Fruit fly (Drosophila melanogaster) whole organism, embryonic: ENCODE data around the gene CG43291.

Experiments used
- Ada2b ChIP-seq: fragments of 200-800 bp; sonication (Bioruptor generic); IDR thresholded peaks from 2 replicates; pipeline ENCODE4 v1.3.6; 2022; ENCODE audit warnings: missing biosample characterization, missing genetic modification characterization
- Antp ChIP-seq: fragments of 200-800 bp; sonication (Bioruptor generic); optimal IDR thresholded peaks from 3 replicates; lab custom pipeline; 2016; ENCODE audit warnings: missing biosample characterization, missing genetic modification characterization
- BEAF-32 ChIP-seq: fragments of 200-800 bp; sonication (Bioruptor generic); optimal IDR thresholded peaks from 3 replicates; lab custom pipeline; 2017; ENCODE audit warnings: missing biosample characterization, missing genetic modification characterization, mild to moderate bottlenecking, moderate library complexity, missing genetic modification reagents
- Bdp1 ChIP-seq: fragments of 200-800 bp; sonication (Bioruptor generic); optimal IDR thresholded peaks from 3 replicates; lab custom pipeline; 2016; ENCODE audit warnings: missing biosample characterization, missing genetic modification characterization
- CG11398 ChIP-seq: fragments of 200-800 bp; sonication (Bioruptor generic); optimal IDR thresholded peaks from 2 replicates; lab custom pipeline; 2016; ENCODE audit warnings: missing biosample characterization, missing genetic modification characterization
- CG12299 ChIP-seq: fragments of 200-800 bp; sonication (Bioruptor generic); optimal IDR thresholded peaks from 2 replicates; lab custom pipeline; 2018; ENCODE audit warnings: missing biosample characterization, mild to moderate bottlenecking, missing genetic modification characterization
- CG12744 ChIP-seq: fragments of 200-800 bp; sonication (Bioruptor generic); optimal IDR thresholded peaks from 2 replicates; lab custom pipeline; 2016; ENCODE audit warnings: missing biosample characterization, missing genetic modification characterization
- CG13894 ChIP-seq: fragments of 200-800 bp; sonication (Bioruptor generic); optimal IDR thresholded peaks from 3 replicates; lab custom pipeline; 2018; ENCODE audit warnings: missing biosample characterization, mild to moderate bottlenecking, missing genetic modification characterization, moderate library complexity
- CG14014 ChIP-seq: fragments of 200-800 bp; sonication (Bioruptor generic); IDR thresholded peaks from 2 replicates; pipeline ENCODE4 v1.3.6; 2022; ENCODE audit warnings: missing biosample characterization, missing genetic modification characterization
- CG15479 ChIP-seq: fragments of 200-800 bp; sonication (Bioruptor generic); optimal IDR thresholded peaks from 3 replicates; lab custom pipeline; 2019; ENCODE audit warnings: missing biosample characterization, mild to moderate bottlenecking, missing genetic modification characterization, moderate library complexity
- CG15601 ChIP-seq: fragments of 200-800 bp; sonication (Bioruptor generic); optimal IDR thresholded peaks from 3 replicates; lab custom pipeline; 2019; ENCODE audit warnings: missing biosample characterization, mild to moderate bottlenecking, missing genetic modification characterization, moderate library complexity
- CG1603 ChIP-seq: fragments of 200-800 bp; sonication (Bioruptor generic); optimal IDR thresholded peaks from 2 replicates; lab custom pipeline; 2019; ENCODE audit warnings: missing biosample characterization, mild to moderate bottlenecking, missing genetic modification characterization, moderate library complexity
- CG18599 ChIP-seq: fragments of 200-800 bp; sonication (Bioruptor generic); optimal IDR thresholded peaks from 3 replicates; lab custom pipeline; 2017; ENCODE audit warnings: missing biosample characterization, missing genetic modification characterization, mild to moderate bottlenecking, moderate library complexity, missing genetic modification reagents
- CG34376 ChIP-seq: fragments of 200-800 bp; sonication (Bioruptor generic); optimal IDR thresholded peaks from 2 replicates; lab custom pipeline; 2018; ENCODE audit warnings: missing biosample characterization, mild to moderate bottlenecking, missing genetic modification characterization
- CG3847 ChIP-seq: fragments of 200-800 bp; sonication (Bioruptor generic); IDR thresholded peaks from 2 replicates; pipeline ENCODE4 v1.3.6; 2022; ENCODE audit warnings: missing biosample characterization, missing genetic modification characterization
- CG42726 ChIP-seq: fragments of 200-800 bp; sonication (Bioruptor generic); IDR thresholded peaks from 2 replicates; pipeline ENCODE4 v1.3.6; 2022; ENCODE audit warnings: missing biosample characterization, missing genetic modification characterization; ENCODE audit not compliant: partially characterized antibody
- CG4730 ChIP-seq: fragments of 200-800 bp; sonication (Bioruptor generic); IDR thresholded peaks from 2 replicates; pipeline ENCODE4 v1.3.6; 2022; ENCODE audit warnings: missing biosample characterization, missing genetic modification characterization
- CG6654 ChIP-seq: fragments of 200-800 bp; sonication (Bioruptor generic); optimal IDR thresholded peaks from 2 replicates; lab custom pipeline; 2017; ENCODE audit warnings: missing biosample characterization, mild to moderate bottlenecking, missing genetic modification characterization
- CG7271 ChIP-seq: fragments of 200-800 bp; sonication (Bioruptor generic); optimal IDR thresholded peaks from 2 replicates; lab custom pipeline; 2018; ENCODE audit warnings: missing biosample characterization, mild to moderate bottlenecking, missing genetic modification characterization, moderate library complexity
- CoRest ChIP-seq: fragments of 200-800 bp; sonication (Bioruptor generic); optimal IDR thresholded peaks from 3 replicates; lab custom pipeline; 2018; ENCODE audit warnings: missing biosample characterization, mild to moderate bottlenecking, missing genetic modification characterization, moderate library complexity
- Doc2 ChIP-seq: fragments of 200-800 bp; sonication (Bioruptor generic); IDR thresholded peaks from 2 replicates; pipeline ENCODE4 v1.3.6; 2022; ENCODE audit warnings: missing biosample characterization, missing genetic modification characterization
- Dp ChIP-seq: fragments of 200-800 bp; sonication (Bioruptor generic); optimal IDR thresholded peaks from 2 replicates; lab custom pipeline; 2018; ENCODE audit warnings: missing biosample characterization, mild to moderate bottlenecking, missing genetic modification characterization, moderate library complexity
- Hsf ChIP-seq: fragments of 200-800 bp; sonication (Bioruptor generic); optimal IDR thresholded peaks from 3 replicates; lab custom pipeline; 2016; ENCODE audit warnings: missing biosample characterization, missing genetic modification characterization
- Lim3 ChIP-seq: fragments of 200-800 bp; sonication (Bioruptor generic); IDR thresholded peaks from 2 replicates; pipeline ENCODE4 v1.3.6; 2022; ENCODE audit warnings: missing biosample characterization, missing genetic modification characterization
- Max ChIP-seq: fragments of 200-800 bp; sonication (Bioruptor generic); optimal IDR thresholded peaks from 2 replicates; lab custom pipeline; 2016; ENCODE audit warnings: missing biosample characterization, mild to moderate bottlenecking, missing genetic modification characterization
- Myb ChIP-seq: fragments of 200-800 bp; sonication (Bioruptor generic); optimal IDR thresholded peaks from 2 replicates; lab custom pipeline; 2016; ENCODE audit warnings: missing biosample characterization, missing genetic modification characterization
- NC2β ChIP-seq: fragments of 200-800 bp; sonication (Bioruptor generic); optimal IDR thresholded peaks from 2 replicates; lab custom pipeline; 2016; ENCODE audit warnings: missing biosample characterization, missing genetic modification characterization
- Neu2 ChIP-seq: fragments of 200-800 bp; sonication (Bioruptor generic); optimal IDR thresholded peaks from 3 replicates; lab custom pipeline; 2016; ENCODE audit warnings: missing biosample characterization, missing genetic modification characterization, borderline replicate concordance
- PHDP ChIP-seq: fragments of 200-800 bp; sonication (Bioruptor generic); optimal IDR thresholded peaks from 3 replicates; lab custom pipeline; 2018; ENCODE audit warnings: missing biosample characterization, mild to moderate bottlenecking, missing genetic modification characterization, moderate library complexity
- Sox102F ChIP-seq: fragments of 200-800 bp; sonication (Bioruptor generic); optimal IDR thresholded peaks from 2 replicates; lab custom pipeline; 2018; ENCODE audit warnings: missing biosample characterization, mild to moderate bottlenecking, missing genetic modification characterization, moderate library complexity
- Spps ChIP-seq: fragments of 200-800 bp; sonication (Bioruptor generic); optimal IDR thresholded peaks from 2 replicates; lab custom pipeline; 2018; ENCODE audit warnings: missing biosample characterization, mild to moderate bottlenecking, missing genetic modification characterization
- TFAM ChIP-seq: fragments of 200-800 bp; sonication (Bioruptor generic); optimal IDR thresholded peaks from 2 replicates; lab custom pipeline; 2017; ENCODE audit warnings: missing biosample characterization, missing genetic modification characterization, inconsistent platforms
- bcd ChIP-seq: fragments of 200-800 bp; sonication (Bioruptor generic); optimal IDR thresholded peaks from 2 replicates; lab custom pipeline; 2017; ENCODE audit warnings: missing biosample characterization, mild to moderate bottlenecking, missing genetic modification characterization
- cg ChIP-seq: fragments of 200-800 bp; sonication (Bioruptor generic); optimal IDR thresholded peaks from 3 replicates; lab custom pipeline; 2019; ENCODE audit warnings: missing biosample characterization, mild to moderate bottlenecking, missing genetic modification characterization, moderate library complexity
- cwo ChIP-seq: fragments of 200-800 bp; sonication (Bioruptor generic); optimal IDR thresholded peaks from 3 replicates; lab custom pipeline; 2017; ENCODE audit warnings: missing biosample characterization, missing genetic modification characterization, mild to moderate bottlenecking, moderate library complexity, missing genetic modification reagents
- da ChIP-seq: fragments of 200-800 bp; sonication (Bioruptor generic); optimal IDR thresholded peaks from 2 replicates; lab custom pipeline; 2016; ENCODE audit warnings: missing biosample characterization, missing genetic modification characterization
- dysf ChIP-seq: fragments of 200-800 bp; sonication (Bioruptor generic); IDR thresholded peaks from 3 replicates; pipeline ENCODE4 v1.3.6; 2022; ENCODE audit warnings: missing biosample characterization, missing genetic modification characterization
- hb ChIP-seq: fragments of 200-800 bp; sonication (Bioruptor generic); IDR thresholded peaks from 3 replicates; pipeline ENCODE4 v1.3.6; 2022; ENCODE audit warnings: missing biosample characterization, missing genetic modification characterization; ENCODE audit not compliant: partially characterized antibody
- insv ChIP-seq, 2 experiments: fragments of 200-800 bp; sonication (Bioruptor generic); optimal IDR thresholded peaks; 3 replicates each; lab custom pipeline; 2016 to 2018; ENCODE audit warnings: missing biosample characterization in 2 of 2, missing genetic modification characterization in 2 of 2
- kni ChIP-seq: fragments of 200-800 bp; sonication (Bioruptor generic); optimal IDR thresholded peaks from 3 replicates; lab custom pipeline; 2017; ENCODE audit warnings: mild to moderate bottlenecking, missing biosample characterization, missing genetic modification reagents, missing genetic modification characterization
- lmd ChIP-seq: fragments of 200-800 bp; sonication (Bioruptor generic); IDR thresholded peaks from 2 replicates; pipeline ENCODE4 v1.3.6; 2022; ENCODE audit warnings: missing biosample characterization, missing genetic modification characterization
- luna ChIP-seq: fragments of 200-800 bp; sonication (Bioruptor generic); optimal IDR thresholded peaks from 2 replicates; lab custom pipeline; 2016; ENCODE audit warnings: missing biosample characterization, missing genetic modification characterization
- pb ChIP-seq: fragments of 200-800 bp; sonication (Bioruptor generic); optimal IDR thresholded peaks from 3 replicates; lab custom pipeline; 2016; ENCODE audit warnings: missing biosample characterization, missing genetic modification characterization
- pho ChIP-seq: fragments of 200-800 bp; sonication (Bioruptor generic); optimal IDR thresholded peaks from 2 replicates; lab custom pipeline; 2016; ENCODE audit warnings: missing biosample characterization, missing genetic modification characterization
- ro ChIP-seq: fragments of 200-800 bp; sonication (Bioruptor generic); IDR thresholded peaks from 2 replicates; pipeline ENCODE4 v1.3.6; 2022; ENCODE audit warnings: missing biosample characterization, missing genetic modification characterization
- run ChIP-seq: fragments of 200-800 bp; sonication (Bioruptor generic); optimal IDR thresholded peaks from 3 replicates; lab custom pipeline; 2018; ENCODE audit warnings: missing biosample characterization, mild to moderate bottlenecking, missing genetic modification characterization
- seq ChIP-seq: fragments of 200-800 bp; sonication (Bioruptor generic); IDR thresholded peaks from 2 replicates; pipeline ENCODE4 v1.3.6; 2022; ENCODE audit warnings: missing biosample characterization, missing genetic modification characterization
- sima ChIP-seq: fragments of 200-800 bp; sonication (Bioruptor generic); optimal IDR thresholded peaks from 2 replicates; lab custom pipeline; 2016; ENCODE audit warnings: missing biosample characterization, missing genetic modification characterization
- stwl ChIP-seq: fragments of 200-800 bp; sonication (Bioruptor generic); optimal IDR thresholded peaks from 3 replicates; lab custom pipeline; 2018; ENCODE audit warnings: missing biosample characterization, mild to moderate bottlenecking, missing genetic modification characterization, moderate library complexity

The CG43291 gene

DNA sequence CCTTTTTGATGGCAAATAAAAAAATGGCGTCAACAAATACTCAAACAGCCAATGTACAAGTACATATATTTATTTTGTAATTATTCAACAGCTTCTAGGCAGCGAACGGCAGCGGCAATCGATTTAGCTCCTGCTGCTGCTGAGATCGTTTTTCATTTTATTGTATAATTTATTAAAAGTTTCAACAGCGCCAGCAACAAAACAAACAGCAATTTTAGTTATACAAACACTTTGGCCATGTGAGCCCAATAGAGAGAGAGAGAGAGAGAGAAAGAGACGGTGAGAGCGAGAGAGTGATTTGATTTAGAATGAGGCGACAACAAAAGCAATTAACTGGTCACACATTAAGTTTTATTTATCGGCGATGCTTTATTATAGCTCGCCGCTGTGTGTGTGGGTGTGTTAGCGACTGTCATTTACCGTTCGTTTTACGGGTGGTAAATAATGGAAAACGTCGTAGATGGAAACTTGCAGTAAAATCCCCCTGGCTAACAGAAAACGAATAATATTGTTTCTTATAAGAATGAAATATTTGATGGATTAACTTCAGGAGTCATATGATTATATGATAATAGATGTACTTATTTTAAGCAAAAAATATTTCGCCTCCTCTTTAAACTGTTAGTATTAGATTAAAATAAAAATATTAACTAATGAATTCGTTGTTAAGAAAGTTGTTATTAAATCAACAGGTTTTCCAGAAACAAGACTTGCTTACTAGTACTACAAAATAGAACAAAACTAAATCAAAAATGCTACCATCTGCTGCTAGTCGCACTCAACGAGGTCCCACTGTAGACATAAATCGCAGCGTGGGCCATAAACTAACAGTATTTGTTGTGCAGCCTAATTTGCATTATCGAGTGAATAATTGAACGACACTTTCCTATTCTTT is 40.8 kb upstream of the CG43291 start (continued):
- TF ChIP-seq CoRest (tag; lab: Kevin White, UChicago) = peak; percentile 50
- no peak for TF ChIP-seq Dp
- TF ChIP-seq Hsf (GFP tag; lab: Kevin White, UChicago) = no peak
- TF ChIP-seq Doc2 (GFP tag; lab: Robert Waterston, UW) = no peak
- TF ChIP-seq cwo (GFP tag; lab: Kevin White, UChicago) = peak; percentile 21
- peak; percentile 41 for TF ChIP-seq Max (GFP tag; lab: Kevin White, UChicago)
- no peak for TF ChIP-seq dysf
- TF ChIP-seq Lim3 = no peak
- TF ChIP-seq Myb (GFP tag; lab: Kevin White, UChicago) = no peak
- no peak for TF ChIP-seq CG12299 (tag; lab: Kevin White, UChicago)
- TF ChIP-seq Antp (GFP tag; lab: Kevin White, UChicago) = no peak
- no peak for TF ChIP-seq seq
- no peak for TF ChIP-seq CG15479 (GFP tag; lab: Kevin White, UChicago)
- TF ChIP-seq CG14014 = no peak
- TF ChIP-seq Sox102F (GFP tag; lab: Kevin White, UChicago) = peak; percentile 36
- no peak for TF ChIP-seq CG11398
- TF ChIP-seq CG34376 (GFP tag; lab: Kevin White, UChicago) = peak; percentile 51
- no peak for TF ChIP-seq NC2β (GFP tag; lab: Kevin White, UChicago)
- no peak for TF ChIP-seq CG3847
- TF ChIP-seq CG15601 (tag; lab: Kevin White, UChicago) = no peak
- TF ChIP-seq stwl (tag; lab: Kevin White, UChicago) = no peak
- TF ChIP-seq da = no peak
- peak; percentile 18 for TF ChIP-seq bcd (GFP tag; lab: Kevin White, UChicago)
- no peak for TF ChIP-seq insv (GFP tag; optimal IDR thresholded peaks at IDR 0.05; lab: Kevin White, UChicago)
- TF ChIP-seq pb (GFP tag; lab: Kevin White, UChicago) = no peak
- TF ChIP-seq run (tag; lab: Kevin White, UChicago) = no peak
- no peak for TF ChIP-seq lmd
- TF ChIP-seq CG12744 (GFP tag; lab: Kevin White, UChicago) = no peak
- TF ChIP-seq PHDP (tag; lab: Kevin White, UChicago) = peak; percentile 1
- no peak for TF ChIP-seq CG4730 (GFP tag; lab: Robert Waterston, UW)
- no peak for TF ChIP-seq CG1603 (tag; lab: Kevin White, UChicago)
- no peak for TF ChIP-seq hb (GFP tag; lab: Robert Waterston, UW)
- TF ChIP-seq sima = no peak
- no peak for TF ChIP-seq CG42726 (GFP tag; lab: Robert Waterston, UW)
- no peak for TF ChIP-seq CG13894 (tag; lab: Kevin White, UChicago)
- no peak for TF ChIP-seq TFAM
- peak; percentile 46 for TF ChIP-seq cg (GFP tag; lab: Kevin White, UChicago)
- no peak for TF ChIP-seq CG18599
- no peak for TF ChIP-seq CG7271 (tag; lab: Kevin White, UChicago)
- TF ChIP-seq Neu2 (GFP tag; lab: Kevin White, UChicago) = no peak
- no peak for TF ChIP-seq ro (GFP tag; lab: Robert Waterston, UW)
- TF ChIP-seq kni (GFP tag; lab: Kevin White, UChicago) = no peak
- no peak for TF ChIP-seq pho (GFP tag; lab: Kevin White, UChicago)
- TF ChIP-seq luna (GFP tag; lab: Kevin White, UChicago) = no peak
- no peak for TF ChIP-seq Spps (tag; lab: Kevin White, UChicago)
- TF ChIP-seq Bdp1 = no peak
- no peak for TF ChIP-seq BEAF-32 (GFP tag; lab: Kevin White, UChicago)
- TF ChIP-seq CG6654 (GFP tag; lab: Kevin White, UChicago) = no peak
- TF ChIP-seq Ada2b (GFP tag; lab: Robert Waterston, UW) = no peak
